Worm (Caenorhabditis elegans) whole organism, mixed stage, embryonic: ENCODE data around the gene irld-6.

Experiments used
- M03D4.4 ChIP-seq: sonication (generic microtip); optimal IDR thresholded peaks from 2 replicates; lab custom pipeline; 2017; ENCODE audit warnings: mild to moderate bottlenecking, missing genetic modification characterization, missing compliant biosample characterization
- elt-1 ChIP-seq: sonication (generic microtip); optimal IDR thresholded peaks from 2 replicates; lab custom pipeline; 2017; ENCODE audit warnings: missing genetic modification characterization, mild to moderate bottlenecking, missing compliant biosample characterization, antibody characterized with exemption, moderate library complexity, borderline replicate concordance; ENCODE audit not compliant: insufficient read depth
- mls-2 ChIP-seq: sonication (generic microtip); optimal IDR thresholded peaks from 2 replicates; lab custom pipeline; 2016; ENCODE audit warnings: mild to moderate bottlenecking, missing genetic modification characterization, moderate library complexity, missing compliant biosample characterization
- nhr-28 ChIP-seq: fragments of 150-350 bp; optimal IDR thresholded peaks from 2 replicates; lab custom pipeline; 2014; ENCODE audit warnings: missing biosample characterization, missing genetic modification characterization
- nhr-76 ChIP-seq: sonication (generic microtip); optimal IDR thresholded peaks from 2 replicates; lab custom pipeline; 2017; ENCODE audit warnings: missing biosample characterization, missing genetic modification characterization

- TF ChIP-seq mls-2: no peak
- TF ChIP-seq elt-1 (tag; lab: Kevin White, UChicago): no peak
- TF ChIP-seq M03D4.4 (tag; lab: Kevin White, UChicago): no peak
- TF ChIP-seq nhr-76 (tag; lab: Kevin White, UChicago): no peak
- TF ChIP-seq nhr-28 (tag; lab: Kevin White, UChicago): no peak
Measured at ce11 chrV:10708346-10708745, 48.3 kb downstream of the irld-6 start.
